Fruit fly (Drosophila melanogaster): ENCODE results near the gene Gr68a.

dm6 chr3L:11731841-11732240, 19.3 kb upstream of the Gr68a start, which contains the start of gene CG32087:
- no peak for TF ChIP-seq Eip78C (GFP tag)
- no peak for TF ChIP-seq CG9139 (GFP tag; optimal IDR thresholded peaks at IDR 0.05)
- no peak for TF ChIP-seq Hr39 (GFP tag; optimal IDR thresholded peaks at IDR 0.05)
- TF ChIP-seq Sox14 (GFP tag; optimal IDR thresholded peaks at IDR 0.05) = no peak
- TF ChIP-seq lz (GFP tag; optimal IDR thresholded peaks at IDR 0.05) = no peak
- TF ChIP-seq CG11902 (GFP tag; optimal IDR thresholded peaks at IDR 0.05) = no peak
- no peak for TF ChIP-seq CG8119 (GFP tag; IDR thresholded peaks at IDR 0.05)
- no peak for TF ChIP-seq Gug (GFP tag; IDR thresholded peaks at IDR 0.05)
- no peak for TF ChIP-seq OdsH (GFP tag; optimal IDR thresholded peaks at IDR 0.05)
- TF ChIP-seq Hr38 (GFP tag; optimal IDR thresholded peaks at IDR 0.05) = no peak
- TF ChIP-seq CG6276 (GFP tag; optimal IDR thresholded peaks at IDR 0.05) = no peak
- TF ChIP-seq Eip75B (GFP tag; optimal IDR thresholded peaks at IDR 0.05) = no peak
- TF ChIP-seq vri (GFP tag; optimal IDR thresholded peaks at IDR 0.05) = no peak
- no peak for TF ChIP-seq CG6792 (GFP tag; optimal IDR thresholded peaks at IDR 0.05)
